Worm (Caenorhabditis elegans): ENCODE results near the gene Y56A3A.6.
"Not testable (repeated sequence)": the region's sequence is repeated elsewhere in the genome, so short reads cannot be mapped to it uniquely, and the experiment has no call there.

Gene Y56A3A.6

DNA sequence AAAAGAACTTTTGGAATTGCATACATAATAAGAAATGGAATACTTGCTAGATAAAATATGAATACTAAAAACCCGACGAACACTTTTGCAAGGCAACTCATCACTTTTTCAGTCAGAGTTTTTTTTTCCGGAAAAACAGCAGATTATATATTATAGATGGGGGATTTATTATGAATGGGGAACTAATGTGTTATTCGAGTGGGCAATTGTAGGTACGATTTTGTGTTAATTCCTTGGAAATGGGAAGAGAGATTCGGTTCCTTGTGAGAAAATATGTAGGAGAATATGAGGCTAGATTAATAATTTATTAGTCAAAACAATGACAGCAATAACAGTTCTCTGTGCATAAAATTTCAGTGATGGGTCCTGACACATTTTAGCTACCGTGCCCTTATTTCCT is 12.7 kb upstream of the Y56A3A.6 start, which contains the start of gene faah-5:
faah-5 (minus strand) TSS at position 101 of the 400 bp plus-strand sequence.
- TF ChIP-seq C38D4.7 (GFP tag; optimal IDR thresholded peaks at IDR 0.05) (no peak), hlh-8 (tag; optimal IDR thresholded peaks at IDR 0.05) (no peak), gmeb-2 (tag; optimal IDR thresholded peaks at IDR 0.05) (no peak), elt-2 (tag; optimal IDR thresholded peaks at IDR 0.05) (no peak), ceh-6 (GFP tag; optimal IDR thresholded peaks at IDR 0.05) (no peak), ztf-16 (tag; optimal IDR thresholded peaks at IDR 0.05) (no peak), hlh-15 (tag; optimal IDR thresholded peaks at IDR 0.05) (no peak), Y22D7AL.16 (tag; optimal IDR thresholded peaks at IDR 0.05) (no peak), fkh-6 (tag; optimal IDR thresholded peaks at IDR 0.05) (no peak), unc-3 (GFP tag; conservative IDR thresholded peaks at IDR 0.05) (no peak), unc-3 (tag; optimal IDR thresholded peaks at IDR 0.05) (no peak), ceh-18 (tag; optimal IDR thresholded peaks at IDR 0.05) (no peak), F13H6.1 (tag; optimal IDR thresholded peaks at IDR 0.05) (no peak), ceh-2 (tag; optimal IDR thresholded peaks at IDR 0.05) (no peak), madf-2 (tag; optimal IDR thresholded peaks at IDR 0.05) (no peak), K02D7.2 (tag; optimal IDR thresholded peaks at IDR 0.05) (no peak)

- TF ChIP-seq ceh-9, ets-4, odd-2 (tag; optimal IDR thresholded peaks at IDR 0.05): not testable (repeated sequence)
Measured at ce11 chrIII:11883694-11884093, 5.1 kb upstream of the Y56A3A.6 start, which contains the start of gene fbxb-22. TSS of gene fbxb-22 (minus strand) at chrIII:11883754.

DNA sequence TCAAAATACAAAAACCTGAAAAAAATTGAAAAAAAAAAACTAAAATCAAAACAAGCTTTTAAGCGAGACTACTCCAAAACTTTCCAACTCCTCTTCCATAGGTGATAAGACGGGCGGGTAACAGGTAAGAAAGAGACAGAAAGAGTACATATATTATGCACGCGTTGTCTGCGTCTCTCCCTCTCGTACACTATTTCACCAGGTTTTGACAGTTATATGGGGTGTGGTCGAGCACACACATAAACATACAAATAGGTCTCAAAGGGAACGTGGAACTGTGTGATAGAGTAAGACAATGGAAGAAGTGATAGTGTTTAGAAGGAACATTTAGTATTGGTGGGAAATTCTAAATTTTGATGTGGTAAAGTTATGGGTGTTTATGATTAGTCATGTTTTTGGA is 2.9 kb upstream of the Y56A3A.6 start:
- TF ChIP-seq C08G9.2 (tag; optimal IDR thresholded peaks at IDR 0.05), result no peak
- TF ChIP-seq elt-2 (tag; optimal IDR thresholded peaks at IDR 0.05), result peak; percentile 42

ce11 chrIII:11876130-11876529 is 2.5 kb downstream of the Y56A3A.6 start:
- no peak for TF ChIP-seq odd-2 (tag; optimal IDR thresholded peaks at IDR 0.05)
- TF ChIP-seq pag-3 (tag; optimal IDR thresholded peaks at IDR 0.05; ENCODE audit: borderline replicate concordance), result no peak
- TF ChIP-seq K02D7.2 (tag; optimal IDR thresholded peaks at IDR 0.05), result no peak
- peak; percentile 32 for TF ChIP-seq elt-4 (tag; optimal IDR thresholded peaks at IDR 0.05)
- no peak for TF ChIP-seq unc-55 (GFP tag; optimal IDR thresholded peaks at IDR 0.05)

DNA sequence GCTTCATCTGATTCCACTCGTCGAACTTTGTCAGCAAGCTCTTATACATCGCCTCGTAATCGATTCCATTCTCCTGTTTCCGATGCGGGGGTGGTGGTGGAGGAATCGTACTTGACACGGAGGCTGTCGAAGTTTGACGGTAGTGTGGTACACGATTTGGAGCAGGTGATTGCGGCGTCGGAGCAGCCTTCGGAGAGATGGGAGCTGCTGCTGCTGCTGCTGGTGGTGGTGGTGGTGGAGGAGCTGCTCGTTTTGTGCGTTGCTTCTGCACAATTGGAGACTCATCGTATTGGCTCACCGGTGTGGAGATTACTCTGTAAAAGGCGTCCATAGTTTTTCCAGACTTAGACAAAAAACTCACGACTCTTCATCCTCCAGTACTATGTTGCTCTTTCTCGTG is 4.4 kb downstream of the Y56A3A.6 start:
- no peak for TF ChIP-seq eyg-1 (tag; optimal IDR thresholded peaks at IDR 0.05)
- TF ChIP-seq dve-1 (tag; optimal IDR thresholded peaks at IDR 0.05), result no peak
- TF ChIP-seq unc-42 (tag; optimal IDR thresholded peaks at IDR 0.05), result no peak
- no peak for TF ChIP-seq pros-1 (tag; optimal IDR thresholded peaks at IDR 0.05)
- TF ChIP-seq elt-2 (tag; optimal IDR thresholded peaks at IDR 0.05), result no peak
- TF ChIP-seq fkh-6 (tag; optimal IDR thresholded peaks at IDR 0.05), result no peak
- no peak for TF ChIP-seq T23F11.4 (GFP tag; optimal IDR thresholded peaks at IDR 0.05)
- TF ChIP-seq hlh-8 (tag; optimal IDR thresholded peaks at IDR 0.05), result no peak
- no peak for TF ChIP-seq zip-5 (tag; optimal IDR thresholded peaks at IDR 0.05)
- no peak for TF ChIP-seq nhr-232 (tag; optimal IDR thresholded peaks at IDR 0.05)
- TF ChIP-seq hlh-6 (tag; optimal IDR thresholded peaks at IDR 0.05), result no peak

DNA sequence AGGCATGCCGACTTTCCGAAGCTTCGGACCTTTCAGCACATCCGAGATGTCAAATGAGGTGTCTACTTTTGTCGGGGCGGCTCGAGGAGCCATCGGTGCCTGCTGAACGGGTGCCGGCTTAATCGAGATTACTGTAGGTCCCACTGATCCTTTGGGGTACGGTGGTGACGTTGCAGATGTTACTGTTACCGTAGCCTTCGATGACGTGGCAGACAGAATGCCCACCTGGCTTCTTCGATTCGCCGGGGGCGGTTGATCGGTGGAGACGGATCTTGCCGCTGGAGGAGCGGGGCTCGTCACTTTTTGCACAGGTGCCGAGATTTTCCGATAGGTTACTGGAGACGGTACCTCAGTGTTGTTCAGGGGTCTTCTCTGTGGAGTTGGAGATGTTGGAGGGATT is 7.0 kb downstream of the Y56A3A.6 start:
- TF ChIP-seq C08G9.2 (tag; optimal IDR thresholded peaks at IDR 0.05) (peak; percentile 0), pha-4 (tag; optimal IDR thresholded peaks at IDR 0.05) (no peak)

ce11 chrIII:11870009-11870408 is 8.6 kb downstream of the Y56A3A.6 start:
- TF ChIP-seq pax-1 (tag; optimal IDR thresholded peaks at IDR 0.05) (peak; percentile 53), K09A11.1 (tag; optimal IDR thresholded peaks at IDR 0.05; ENCODE audit: insufficient read depth) (no peak), zip-5 (tag; optimal IDR thresholded peaks at IDR 0.05) (peak; percentile 29), nhr-11 (tag; optimal IDR thresholded peaks at IDR 0.05) (no peak), ceh-48 (tag; optimal IDR thresholded peaks at IDR 0.05) (no peak), odd-2 (tag; optimal IDR thresholded peaks at IDR 0.05) (no peak), eyg-1 (tag; optimal IDR thresholded peaks at IDR 0.05) (peak; percentile 45), ahr-1 (tag; optimal IDR thresholded peaks at IDR 0.05) (no peak), fkh-6 (tag; optimal IDR thresholded peaks at IDR 0.05) (no peak), ceh-9 (tag; optimal IDR thresholded peaks at IDR 0.05) (no peak), dve-1 (tag; optimal IDR thresholded peaks at IDR 0.05) (no peak), unc-42 (tag; optimal IDR thresholded peaks at IDR 0.05) (peak; percentile 82), ttx-3 (tag; optimal IDR thresholded peaks at IDR 0.05) (no peak), hlh-13 (GFP tag; optimal IDR thresholded peaks at IDR 0.05) (no peak), lim-6 (tag; optimal IDR thresholded peaks at IDR 0.05) (peak; percentile 57), C08G9.2 (tag; optimal IDR thresholded peaks at IDR 0.05) (peak; percentile 93), mec-3 (tag; optimal IDR thresholded peaks at IDR 0.05; ENCODE audit: borderline replicate concordance) (peak; percentile 62), T23F11.4 (GFP tag; optimal IDR thresholded peaks at IDR 0.05) (no peak)
